Worm (Caenorhabditis elegans) whole organism, late embryonic: Measurements from ENCODE around the gene vha-2.
A peak's percentile ranks its signal among the peaks of the same experiment; 100 is the strongest.

Experiments used
- C38D4.7 ChIP-seq: fragments of 200-800 bp; sonication (Bioruptor generic); optimal IDR thresholded peaks from 2 replicates; lab custom pipeline; 2018; ENCODE audit warnings: mild to moderate bottlenecking, missing genetic modification characterization, moderate library complexity, missing compliant biosample characterization
- T23F11.4 ChIP-seq: fragments of 200-800 bp; sonication (Bioruptor generic); optimal IDR thresholded peaks from 2 replicates; lab custom pipeline; 2018; ENCODE audit warnings: mild to moderate bottlenecking, missing genetic modification characterization, missing compliant biosample characterization
- ceh-14 ChIP-seq: sonication (generic microtip); optimal IDR thresholded peaks from 2 replicates; lab custom pipeline; 2016; ENCODE audit warnings: missing genotype, missing genetic modification characterization, missing compliant biosample characterization
- ceh-22 ChIP-seq: sonication (generic microtip); optimal IDR thresholded peaks from 2 replicates; lab custom pipeline; 2017; ENCODE audit warnings: missing biosample characterization, missing genetic modification characterization
- ceh-24 ChIP-seq: sonication (generic microtip); optimal IDR thresholded peaks from 2 replicates; lab custom pipeline; 2016; ENCODE audit warnings: mild to moderate bottlenecking, missing genetic modification characterization, missing compliant biosample characterization
- ceh-30 ChIP-seq: fragments of 150-350 bp; optimal IDR thresholded peaks from 2 replicates; lab custom pipeline; 2014; ENCODE audit warnings: missing biosample characterization, missing genetic modification characterization
- ceh-31 ChIP-seq: sonication (generic microtip); optimal IDR thresholded peaks from 2 replicates; lab custom pipeline; 2016; ENCODE audit warnings: missing genetic modification characterization, missing compliant biosample characterization
- ceh-34 ChIP-seq: sonication (generic microtip); optimal IDR thresholded peaks from 2 replicates; lab custom pipeline; 2016; ENCODE audit warnings: mild to moderate bottlenecking, missing genetic modification characterization, missing compliant biosample characterization
- ceh-48 ChIP-seq: sonication (generic microtip); optimal IDR thresholded peaks from 2 replicates; lab custom pipeline; 2016; ENCODE audit warnings: missing genetic modification characterization, inconsistent platforms, missing compliant biosample characterization
- che-1 ChIP-seq: sonication (generic microtip); optimal IDR thresholded peaks from 2 replicates; lab custom pipeline; 2016; ENCODE audit warnings: mild to moderate bottlenecking, missing genetic modification characterization, missing compliant biosample characterization
- dve-1 ChIP-seq: sonication (generic microtip); optimal IDR thresholded peaks from 2 replicates; lab custom pipeline; 2017; ENCODE audit warnings: antibody characterized with exemption, mild to moderate bottlenecking, missing genetic modification characterization, missing compliant biosample characterization
- elt-4 ChIP-seq: sonication (generic microtip); optimal IDR thresholded peaks from 2 replicates; lab custom pipeline; 2016; ENCODE audit warnings: missing genetic modification characterization, missing compliant biosample characterization
- eyg-1 ChIP-seq: sonication (generic microtip); optimal IDR thresholded peaks from 2 replicates; lab custom pipeline; 2016; ENCODE audit warnings: missing genotype, missing genetic modification characterization, missing compliant biosample characterization
- fkh-6 ChIP-seq: sonication (generic microtip); optimal IDR thresholded peaks from 2 replicates; lab custom pipeline; 2016; ENCODE audit warnings: missing genetic modification characterization, missing compliant biosample characterization
- gmeb-2 ChIP-seq: sonication (generic microtip); optimal IDR thresholded peaks from 2 replicates; lab custom pipeline; 2016; ENCODE audit warnings: missing genetic modification characterization, inconsistent platforms, missing compliant biosample characterization
- hlh-15 ChIP-seq: sonication (generic microtip); optimal IDR thresholded peaks from 2 replicates; lab custom pipeline; 2016; ENCODE audit warnings: missing genetic modification characterization, missing compliant biosample characterization
- hlh-6 ChIP-seq: sonication (generic microtip); optimal IDR thresholded peaks from 2 replicates; lab custom pipeline; 2016; ENCODE audit warnings: missing genotype, missing genetic modification characterization, missing compliant biosample characterization
- lim-6 ChIP-seq: sonication (generic microtip); optimal IDR thresholded peaks from 2 replicates; lab custom pipeline; 2016; ENCODE audit warnings: missing genetic modification characterization, missing compliant biosample characterization
- mec-3 ChIP-seq: sonication (generic microtip); optimal IDR thresholded peaks from 2 replicates; lab custom pipeline; 2016; ENCODE audit warnings: borderline replicate concordance, missing genetic modification characterization, missing compliant biosample characterization
- nfya-1 ChIP-seq: sonication (generic microtip); optimal IDR thresholded peaks from 2 replicates; lab custom pipeline; 2017; ENCODE audit warnings: missing genetic modification characterization, mild to moderate bottlenecking, missing compliant biosample characterization, antibody characterized with exemption, moderate library complexity
- odd-2 ChIP-seq: sonication (generic microtip); optimal IDR thresholded peaks from 2 replicates; lab custom pipeline; 2017; ENCODE audit warnings: antibody characterized with exemption, mild to moderate bottlenecking, missing genetic modification characterization, missing compliant biosample characterization
- pag-3 ChIP-seq: sonication (generic microtip); optimal IDR thresholded peaks from 2 replicates; lab custom pipeline; 2016; ENCODE audit warnings: missing compliant biosample characterization, missing genetic modification characterization, borderline replicate concordance
- pat-9 ChIP-seq: fragments of 200-800 bp; sonication (Bioruptor generic); optimal IDR thresholded peaks from 2 replicates; lab custom pipeline; 2018; ENCODE audit warnings: mild to moderate bottlenecking, missing genetic modification characterization, moderate library complexity, missing compliant biosample characterization
- pax-1 ChIP-seq: fragments of 150-350 bp; optimal IDR thresholded peaks from 2 replicates; lab custom pipeline; 2014; ENCODE audit warnings: missing biosample characterization, missing genetic modification characterization
- ref-2 ChIP-seq: sonication (generic microtip); optimal IDR thresholded peaks from 2 replicates; lab custom pipeline; 2016; ENCODE audit warnings: missing genetic modification characterization, missing compliant biosample characterization
- rnt-1 ChIP-seq: sonication (generic microtip); optimal IDR thresholded peaks from 2 replicates; lab custom pipeline; 2016; ENCODE audit warnings: missing genetic modification characterization, missing compliant biosample characterization
- sdc-2 ChIP-seq: sonication (generic microtip); optimal IDR thresholded peaks from 2 replicates; lab custom pipeline; 2016; ENCODE audit warnings: missing genotype, missing genetic modification characterization, missing compliant biosample characterization
- sox-2 ChIP-seq: fragments of 200-800 bp; sonication (Bioruptor generic); IDR thresholded peaks from 2 replicates; pipeline ENCODE4 v1.3.6; 2022; ENCODE audit warnings: missing genetic modification reagents, missing genetic modification characterization, missing compliant biosample characterization
- tbx-7 ChIP-seq: sonication (generic microtip); optimal IDR thresholded peaks from 2 replicates; lab custom pipeline; 2016; ENCODE audit warnings: missing genotype, missing genetic modification characterization, missing compliant biosample characterization
- ttx-3 ChIP-seq: sonication (generic microtip); optimal IDR thresholded peaks from 2 replicates; lab custom pipeline; 2016; ENCODE audit warnings: missing genetic modification reagents, missing genetic modification characterization, missing compliant biosample characterization
- unc-55 ChIP-seq: sonication (generic microtip); optimal IDR thresholded peaks from 2 replicates; lab custom pipeline; 2017; ENCODE audit warnings: missing biosample characterization, missing genetic modification reagents, missing genetic modification characterization
- unc-86 ChIP-seq: sonication (generic microtip); optimal IDR thresholded peaks from 2 replicates; lab custom pipeline; 2016; ENCODE audit warnings: missing genetic modification characterization, missing compliant biosample characterization
- zip-5 ChIP-seq: sonication (generic microtip); optimal IDR thresholded peaks from 2 replicates; lab custom pipeline; 2016; ENCODE audit warnings: missing genetic modification characterization, missing compliant biosample characterization
- ztf-16 ChIP-seq: sonication (generic microtip); optimal IDR thresholded peaks from 2 replicates; lab custom pipeline; 2017; ENCODE audit warnings: missing genetic modification characterization, missing compliant biosample characterization

vha-2 gene

DNA sequence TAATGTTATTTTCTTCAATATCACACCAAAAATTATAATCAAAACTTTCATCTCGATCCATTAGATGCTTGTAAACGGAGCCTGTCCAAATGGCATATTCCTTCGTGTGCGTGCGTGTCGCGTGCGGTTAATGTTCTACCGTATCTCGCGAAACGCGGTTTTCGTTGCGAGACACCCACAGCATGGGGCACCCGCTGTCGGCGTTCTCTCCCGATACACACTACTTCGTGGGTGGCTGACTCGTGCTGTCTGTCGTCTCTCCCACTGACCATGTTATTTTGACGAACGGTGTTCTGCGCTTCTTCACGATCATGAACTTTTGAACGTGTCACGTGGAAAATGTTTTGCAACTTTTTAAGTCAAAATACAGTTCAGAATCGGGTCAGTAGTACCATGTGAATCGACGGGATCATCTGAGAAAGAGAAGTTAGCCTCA lies 16.5 kb upstream of the vha-2 start (continued):
- TF ChIP-seq lim-6 (tag; lab: Kevin White, UChicago) (no peak), ceh-34 (tag; lab: Kevin White, UChicago) (peak; percentile 93), fkh-6 (tag; lab: Kevin White, UChicago) (peak; percentile 20), hlh-6 (tag; lab: Kevin White, UChicago) (no peak), eyg-1 (tag; lab: Kevin White, UChicago) (peak; percentile 52), ceh-24 (no peak), ceh-22 (tag; lab: Kevin White, UChicago) (no peak), ceh-30 (tag; lab: Kevin White, UChicago) (peak; percentile 82), rnt-1 (tag; lab: Kevin White, UChicago) (peak; percentile 94), che-1 (tag; lab: Kevin White, UChicago) (peak; percentile 56), pax-1 (tag; lab: Kevin White, UChicago) (peak; percentile 56), ref-2 (peak; percentile 98), T23F11.4 (peak; percentile 74), mec-3 (tag; lab: Kevin White, UChicago) (no peak), dve-1 (tag; lab: Kevin White, UChicago) (peak; percentile 90), odd-2 (no peak), unc-55 (peak; percentile 70)

DNA sequence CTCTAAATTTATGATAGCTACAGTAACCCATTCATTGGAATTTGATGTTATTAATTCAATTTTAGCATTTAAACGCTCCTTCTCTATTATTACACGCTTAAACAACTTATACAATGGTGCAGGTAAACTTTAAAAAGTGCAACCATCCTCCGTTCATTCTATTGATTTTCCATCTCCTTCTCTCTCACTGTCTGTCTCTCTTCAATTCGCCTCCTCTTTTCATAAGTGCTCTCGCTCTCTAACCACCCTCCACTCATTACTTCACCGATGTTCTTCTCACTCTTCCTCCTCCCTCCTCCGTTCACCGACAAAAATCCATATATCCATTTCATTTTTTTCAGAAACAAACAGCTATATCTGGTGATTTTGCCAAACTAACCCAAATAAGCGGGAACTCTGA lies 15.8 kb upstream of the vha-2 start, which contains the start of gene cbp-1:
Gene cbp-1, plus strand, starts transcription at position 335 of the 400 bp plus-strand sequence.
- TF ChIP-seq ttx-3, result no peak
- TF ChIP-seq unc-55, result peak; percentile 32
- TF ChIP-seq nfya-1, result peak; percentile 57
- TF ChIP-seq ceh-48 (tag; lab: Kevin White, UChicago), result peak; percentile 86
- TF ChIP-seq zip-5 (tag; lab: Kevin White, UChicago), result no peak
- peak; percentile 41 for TF ChIP-seq ceh-31
- TF ChIP-seq pax-1 (tag; lab: Kevin White, UChicago), result peak; percentile 13

ce11 chrIII:9767095-9767494 lies 14.9 kb upstream of the vha-2 start:
- TF ChIP-seq C38D4.7 (GFP tag; lab: Kevin White, UChicago) (no peak), hlh-6 (tag; lab: Kevin White, UChicago) (no peak), ceh-14 (tag; lab: Kevin White, UChicago) (no peak), pat-9 (tag; lab: Kevin White, UChicago) (no peak), dve-1 (tag; lab: Kevin White, UChicago) (no peak), mec-3 (tag; lab: Kevin White, UChicago) (peak; percentile 37), ref-2 (peak; percentile 43), ceh-30 (tag; lab: Kevin White, UChicago) (no peak)

DNA sequence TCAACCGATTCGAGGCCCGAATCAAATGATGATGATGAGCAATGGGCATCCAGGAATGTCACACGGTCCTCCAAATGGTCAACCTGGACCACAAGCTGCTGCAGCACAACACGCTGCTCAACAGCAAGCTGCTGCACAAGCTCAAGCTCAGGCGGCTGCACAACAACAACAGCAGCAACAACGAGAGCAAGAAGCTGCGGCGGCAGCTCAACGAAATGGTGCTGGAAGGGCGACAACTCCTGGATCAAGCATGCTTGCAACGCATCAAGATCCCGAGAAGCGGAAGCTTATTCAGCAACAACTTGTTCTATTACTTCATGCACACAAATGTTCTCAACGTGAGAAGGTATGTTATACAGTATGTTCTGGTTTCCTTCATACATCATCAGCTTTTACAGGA lies 13.9 kb upstream of the vha-2 start:
- no peak for TF ChIP-seq elt-4
- TF ChIP-seq ztf-16 (tag; lab: Kevin White, UChicago), result no peak
- TF ChIP-seq pag-3 (tag; lab: Kevin White, UChicago), result no peak
- no peak for TF ChIP-seq fkh-6 (tag; lab: Kevin White, UChicago)
- TF ChIP-seq ceh-31, result no peak
- no peak for TF ChIP-seq rnt-1 (tag; lab: Kevin White, UChicago)
- TF ChIP-seq gmeb-2 (tag; lab: Kevin White, UChicago), result no peak
- TF ChIP-seq sox-2 (GFP tag; lab: Robert Waterston, UW), result no peak
- TF ChIP-seq hlh-15, result no peak
- no peak for TF ChIP-seq tbx-7 (tag; lab: Kevin White, UChicago)
- TF ChIP-seq ceh-22 (tag; lab: Kevin White, UChicago), result no peak

DNA sequence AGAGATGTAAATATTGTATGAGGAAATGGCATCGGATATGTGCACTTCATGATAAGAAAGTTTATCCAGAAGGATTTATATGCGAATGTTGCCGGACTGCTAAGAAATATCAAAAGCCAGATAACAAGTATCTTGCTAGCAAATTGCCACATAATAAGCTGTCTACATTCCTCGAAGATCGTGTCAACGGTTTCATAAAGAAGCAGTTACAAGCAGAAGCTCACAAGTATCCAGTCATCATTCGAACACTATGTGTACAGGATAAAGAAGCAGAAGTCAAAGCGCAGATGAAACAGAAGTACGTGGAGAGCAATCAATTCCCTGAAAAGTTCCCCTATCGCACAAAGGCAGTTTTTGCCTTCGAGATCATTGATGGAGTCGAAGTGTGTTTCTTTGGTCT lies 11.4 kb upstream of the vha-2 start:
- TF ChIP-seq zip-5 (tag; lab: Kevin White, UChicago), result no peak
- TF ChIP-seq sdc-2 (tag; lab: Kevin White, UChicago), result no peak
- no peak for TF ChIP-seq ceh-30 (tag; lab: Kevin White, UChicago)
- no peak for TF ChIP-seq unc-86 (tag; lab: Kevin White, UChicago)
